Worm (Caenorhabditis elegans): ENCODE measurements around the gene C18D1.2.

- no peak for TF ChIP-seq snpc-4 (tag; optimal IDR thresholded peaks at IDR 0.05)
- no peak for TF ChIP-seq nhr-237 (tag; optimal IDR thresholded peaks at IDR 0.05)
- no peak for TF ChIP-seq unc-62 (GFP tag; optimal IDR thresholded peaks at IDR 0.05)
- TF ChIP-seq bed-3 (GFP tag; optimal IDR thresholded peaks at IDR 0.05): no peak
- no peak for TF ChIP-seq sptf-1 (tag; optimal IDR thresholded peaks at IDR 0.05)
- no peak for TF ChIP-seq mab-5 (tag; optimal IDR thresholded peaks at IDR 0.05)
- TF ChIP-seq pha-4 (tag; optimal IDR thresholded peaks at IDR 0.05): no peak
- no peak for TF ChIP-seq lin-13 (tag; optimal IDR thresholded peaks at IDR 0.05)
- no peak for TF ChIP-seq nhr-76 (tag; optimal IDR thresholded peaks at IDR 0.05)
- no peak for TF ChIP-seq ztf-11 (tag; optimal IDR thresholded peaks at IDR 0.05)
Observed at ce11 chrII:10051485-10051884, 5.3 kb upstream of the C18D1.2 start.

Measured in whole organism, mixed stage, embryonic.